Worm (Caenorhabditis elegans): ENCODE measurements around the gene cash-1.

Gene cash-1

DNA sequence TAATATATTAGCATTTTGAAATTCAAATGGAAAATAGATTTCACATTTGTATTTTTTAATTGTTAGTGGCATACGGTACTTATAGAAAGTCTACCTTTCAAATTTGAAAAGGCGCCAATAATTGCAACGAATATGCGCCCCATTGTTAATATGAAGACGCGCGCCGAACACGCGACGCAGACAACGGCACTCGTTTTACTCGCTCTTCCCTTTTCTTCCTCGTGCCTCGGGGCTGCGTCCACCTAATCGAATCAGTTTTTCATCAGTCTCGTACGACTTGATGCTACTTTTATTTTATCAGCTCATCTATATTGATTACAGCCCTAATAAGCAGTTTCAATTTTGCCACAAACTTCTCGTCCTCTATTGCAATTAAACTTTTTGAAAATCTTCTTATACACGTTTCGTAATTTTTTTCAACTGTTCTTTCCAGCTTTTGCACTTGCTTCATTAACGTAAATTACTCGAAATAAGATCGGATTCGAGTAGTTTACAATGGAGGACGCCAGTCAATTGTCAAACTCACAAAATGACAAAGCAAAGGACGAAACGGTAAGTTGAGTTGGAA, at the start of gene cash-1:
Gene cash-1 (plus strand): TSS at position 432 of the 568 bp plus-strand sequence.
- TF ChIP-seq hif-1 (tag; optimal IDR thresholded peaks at IDR 0.05) = peak in 1 of 2 experiments; percentile 63
- TF ChIP-seq aly-2 (tag; optimal IDR thresholded peaks at IDR 0.05) = no peak
- TF ChIP-seq lin-1 (GFP tag; IDR thresholded peaks at IDR 0.05) = 0 out of 2 replicates have a peak, but pooled peaks have one; percentile 33
- peak; percentile 89 for TF ChIP-seq lin-38 (GFP tag; IDR thresholded peaks at IDR 0.05)
- TF ChIP-seq rbr-2 (tag; optimal IDR thresholded peaks at IDR 0.05) = peak; percentile 46
- peak; percentile 93 for TF ChIP-seq hlh-30 (tag; optimal IDR thresholded peaks at IDR 0.05; ENCODE audit: insufficient read depth)
- no peak for TF ChIP-seq nhr-48 (tag; optimal IDR thresholded peaks at IDR 0.05)
- TF ChIP-seq ZK546.5 (tag; optimal IDR thresholded peaks at IDR 0.05) = no peak
- TF ChIP-seq ceh-82 (tag; optimal IDR thresholded peaks at IDR 0.05) = no peak
- peak in 1 of 2 experiments; percentile 82 for TF ChIP-seq mdl-1 (tag; optimal IDR thresholded peaks at IDR 0.05)
- TF ChIP-seq ces-1 (GFP tag; optimal IDR thresholded peaks at IDR 0.05) = peak; percentile 65
- peak; percentile 97 for TF ChIP-seq aha-1 (tag)
- no peak for TF ChIP-seq zip-11 (GFP tag; IDR thresholded peaks at IDR 0.05)
- TF ChIP-seq dpl-1 (GFP tag; optimal IDR thresholded peaks at IDR 0.05) = peak; percentile 81
- no peak for TF ChIP-seq zag-1 (tag; optimal IDR thresholded peaks at IDR 0.05)
- peak; percentile 83 for TF ChIP-seq mxl-3 (GFP tag; optimal IDR thresholded peaks at IDR 0.05)
- TF ChIP-seq T20F7.1 (GFP tag; optimal IDR thresholded peaks at IDR 0.05) = peak; percentile 1
- peak; percentile 29 for TF ChIP-seq nhr-77 (tag; optimal IDR thresholded peaks at IDR 0.05)
- peak; percentile 56 for TF ChIP-seq dmd-6 (GFP tag; IDR thresholded peaks at IDR 0.05)
- TF ChIP-seq snpc-4 (tag; optimal IDR thresholded peaks at IDR 0.05) = no peak
- peak; percentile 66 for TF ChIP-seq mep-1 (tag; optimal IDR thresholded peaks at IDR 0.05)
- TF ChIP-seq unc-39 (tag; optimal IDR thresholded peaks at IDR 0.05) = no peak
- TF ChIP-seq nhr-111 (GFP tag; optimal IDR thresholded peaks at IDR 0.05) = no peak
- TF ChIP-seq dve-1 (tag; optimal IDR thresholded peaks at IDR 0.05; ENCODE audit: insufficient read depth) = peak; percentile 80
- peak; percentile 6 for TF ChIP-seq fkh-10 (GFP tag; optimal IDR thresholded peaks at IDR 0.05)
- peak; percentile 65 for TF ChIP-seq nhr-6 (tag; optimal IDR thresholded peaks at IDR 0.05)
- no peak for TF ChIP-seq daf-16 (GFP tag; optimal IDR thresholded peaks at IDR 0.05)
- peak; percentile 42 for TF ChIP-seq daf-16 (tag; optimal IDR thresholded peaks at IDR 0.05)
- TF ChIP-seq mes-2 (tag; optimal IDR thresholded peaks at IDR 0.05; ENCODE audit: poor library complexity, severe bottlenecking) = peak; percentile 89
- TF ChIP-seq unc-62 (GFP tag; optimal IDR thresholded peaks at IDR 0.05 in 1 of 2) = peak in 1 of 2 experiments; percentile 61
- TF ChIP-seq unc-62 (tag; optimal IDR thresholded peaks at IDR 0.05) = no peak
- TF ChIP-seq hmg-1.1 (GFP tag; IDR thresholded peaks at IDR 0.05) = peak; percentile 41; the same call in 1 of the 2 replicates
- peak; percentile 25 for TF ChIP-seq nhr-25 (tag; optimal IDR thresholded peaks at IDR 0.05; ENCODE audit: borderline replicate concordance, insufficient read depth)
- TF ChIP-seq pqm-1 (tag; optimal IDR thresholded peaks at IDR 0.05) = peak; percentile 45
- peak; percentile 75 for TF ChIP-seq hlh-11 (tag; optimal IDR thresholded peaks at IDR 0.05)
- no peak for TF ChIP-seq nhr-41 (GFP tag; IDR thresholded peaks at IDR 0.05)
- TF ChIP-seq unc-130 (GFP tag; optimal IDR thresholded peaks at IDR 0.05) = peak; percentile 20
- TF ChIP-seq arid-1 (GFP tag; conservative IDR thresholded peaks at IDR 0.05) = 0 out of 2 replicates have a peak, but pooled peaks have one; percentile 30
- TF ChIP-seq nhr-11 (tag; optimal IDR thresholded peaks at IDR 0.05) = no peak
- 0 out of 2 replicates have a peak, but pooled peaks have one; percentile 21 for TF ChIP-seq egl-43 (GFP tag; IDR thresholded peaks at IDR 0.05)
- no peak for TF ChIP-seq nhr-237 (tag; optimal IDR thresholded peaks at IDR 0.05)
- TF ChIP-seq lin-13 (GFP tag; optimal IDR thresholded peaks at IDR 0.05) = peak; percentile 66
- no peak for TF ChIP-seq Y105C5A.15 (GFP tag; IDR thresholded peaks at IDR 0.05)
- peak; percentile 38 for TF ChIP-seq nhr-28 (tag; optimal IDR thresholded peaks at IDR 0.05)
- TF ChIP-seq daf-12 (tag; optimal IDR thresholded peaks at IDR 0.05) = no peak
- peak in 1 of 2 experiments; percentile 72 for TF ChIP-seq lsy-2 (tag; optimal IDR thresholded peaks at IDR 0.05)
- peak; percentile 13 for TF ChIP-seq ztf-7 (tag; optimal IDR thresholded peaks at IDR 0.05)
